Worm (Caenorhabditis elegans) whole organism, L1 larva: ENCODE data around the gene nhr-226.

ENCODE experiments used
- C16A3.4 ChIP-seq: fragments of 150-350 bp; optimal IDR thresholded peaks from 2 replicates; lab custom pipeline; 2014; ENCODE audit warnings: missing biosample characterization, missing genetic modification characterization
- C34B4.2 ChIP-seq: sonication (generic microtip); optimal IDR thresholded peaks from 2 replicates; lab custom pipeline; 2017; ENCODE audit warnings: mild to moderate bottlenecking, missing genetic modification characterization, missing compliant biosample characterization
- F16B12.6 ChIP-seq: fragments of 150-350 bp; optimal IDR thresholded peaks from 2 replicates; lab custom pipeline; 2014; ENCODE audit warnings: missing biosample characterization, missing genetic modification characterization
- alr-1 ChIP-seq: fragments of 200-800 bp; sonication (Bioruptor generic); optimal IDR thresholded peaks from 2 replicates; lab custom pipeline; 2018; ENCODE audit warnings: borderline replicate concordance, mild to moderate bottlenecking, missing genetic modification characterization, missing compliant biosample characterization
- ama-1 ChIP-seq: fragments of 150-350 bp; optimal IDR thresholded peaks from 2 replicates; lab custom pipeline; 2014
- blmp-1 ChIP-seq: fragments of 150-350 bp; optimal IDR thresholded peaks from 2 replicates; lab custom pipeline; 2014; ENCODE audit warnings: missing biosample characterization, missing genetic modification characterization
- ceh-82 ChIP-seq, 3 experiments: fragments of 150-350 bp in 1 of 3; sonication (generic microtip) in 2 of 3; optimal IDR thresholded peaks; 2 replicates each; lab custom pipeline; 2014 to 2017; ENCODE audit warnings: missing biosample characterization in 3 of 3, missing genetic modification characterization in 3 of 3
- ces-1 ChIP-seq: fragments of 150-350 bp; optimal IDR thresholded peaks from 2 replicates; lab custom pipeline; 2014; ENCODE audit warnings: missing biosample characterization, missing genetic modification reagents, missing genetic modification characterization
- dsc-1 ChIP-seq: sonication (generic microtip); optimal IDR thresholded peaks from 2 replicates; lab custom pipeline; 2016; ENCODE audit warnings: mild to moderate bottlenecking, missing genetic modification characterization, missing compliant biosample characterization
- efl-1 ChIP-seq, 4 experiments: fragments of 150-350 bp; optimal IDR thresholded peaks in 3 of 4; peaks in 1 of 4; 1 replicate in 1 of 4; 2 replicates in 3 of 4; lab custom pipeline; 2014; ENCODE audit warnings: missing biosample characterization in 2 of 4, missing genetic modification characterization in 2 of 4, missing genetic modification reagents in 2 of 4
- efl-3 ChIP-seq: fragments of 200-800 bp; sonication (Bioruptor generic); optimal IDR thresholded peaks from 2 replicates; lab custom pipeline; 2018; ENCODE audit warnings: mild to moderate bottlenecking, missing genetic modification characterization, missing compliant biosample characterization
- egl-27 ChIP-seq, 2 experiments: fragments of 150-350 bp in 1 of 2; sonication (generic microtip); optimal IDR thresholded peaks; 3 replicates each; lab custom pipeline; 2017 to 2018; ENCODE audit warnings: missing biosample characterization in 2 of 2, missing genetic modification characterization in 2 of 2, missing genetic modification reagents in 2 of 2
- elt-2 ChIP-seq: sonication (generic microtip); optimal IDR thresholded peaks from 2 replicates; lab custom pipeline; 2016; ENCODE audit warnings: missing genetic modification characterization, mild to moderate bottlenecking, inconsistent platforms, missing compliant biosample characterization, missing genetic modification reagents
- elt-3 ChIP-seq, 6 experiments: fragments of 150-350 bp in 1 of 6; sonication (generic microtip); optimal IDR thresholded peaks; 2 replicates each; lab custom pipeline; 2017 to 2018; ENCODE audit warnings: missing biosample characterization in 6 of 6, missing genetic modification characterization in 6 of 6, inconsistent platforms in 1 of 6
- fkh-10 ChIP-seq: sonication (generic microtip); optimal IDR thresholded peaks from 2 replicates; lab custom pipeline; 2017; ENCODE audit warnings: missing biosample characterization, missing genetic modification reagents, missing genetic modification characterization
- fkh-4 ChIP-seq: sonication (generic microtip); optimal IDR thresholded peaks from 2 replicates; lab custom pipeline; 2016; ENCODE audit warnings: missing compliant biosample characterization, missing genetic modification characterization, borderline replicate concordance
- fos-1 ChIP-seq: fragments of 150-350 bp; optimal IDR thresholded peaks from 2 replicates; lab custom pipeline; 2014; ENCODE audit warnings: missing biosample characterization, missing genetic modification characterization
- grh-1 ChIP-seq: fragments of 200-800 bp; sonication (Bioruptor generic); IDR thresholded peaks from 2 replicates; pipeline ENCODE4 v1.3.6; 2022; ENCODE audit warnings: missing genetic modification reagents, missing genetic modification characterization, missing compliant biosample characterization
- hlh-17 ChIP-seq: fragments of 200-800 bp; sonication (Bioruptor generic); optimal IDR thresholded peaks from 2 replicates; lab custom pipeline; 2018; ENCODE audit warnings: missing genetic modification characterization, mild to moderate bottlenecking, missing compliant biosample characterization, moderate library complexity, borderline replicate concordance
- hpl-2 ChIP-seq: fragments of 150-350 bp; optimal IDR thresholded peaks from 2 replicates; lab custom pipeline; 2014; ENCODE audit warnings: missing biosample characterization, missing genetic modification reagents, missing genetic modification characterization
- irx-1 ChIP-seq: sonication (generic microtip); optimal IDR thresholded peaks from 2 replicates; lab custom pipeline; 2016; ENCODE audit warnings: missing genetic modification characterization, missing compliant biosample characterization
- jun-1 ChIP-seq: fragments of 150-350 bp; optimal IDR thresholded peaks from 2 replicates; lab custom pipeline; 2014; ENCODE audit warnings: missing biosample characterization, missing genetic modification reagents, missing genetic modification characterization
- lin-13 ChIP-seq: fragments of 150-350 bp; optimal IDR thresholded peaks from 2 replicates; lab custom pipeline; 2014; ENCODE audit warnings: missing biosample characterization, missing genetic modification reagents, missing genetic modification characterization
- lin-14 ChIP-seq: fragments of 200-800 bp; sonication (Bioruptor generic); optimal IDR thresholded peaks from 2 replicates; lab custom pipeline; 2018; ENCODE audit warnings: mild to moderate bottlenecking, missing genetic modification characterization, moderate library complexity, missing compliant biosample characterization
- lin-15B ChIP-seq: fragments of 150-350 bp; sonication (generic microtip); optimal IDR thresholded peaks from 3 replicates; lab custom pipeline; 2014; ENCODE audit warnings: missing biosample characterization, missing genetic modification characterization
- lin-35 ChIP-seq, 2 experiments: fragments of 150-350 bp; optimal IDR thresholded peaks; 2 replicates each; lab custom pipeline; 2014; ENCODE audit warnings: missing biosample characterization in 2 of 2, missing genetic modification characterization in 2 of 2, missing genetic modification reagents in 2 of 2
- lin-39 ChIP-seq: fragments of 150-350 bp; optimal IDR thresholded peaks from 2 replicates; lab custom pipeline; 2014; ENCODE audit warnings: missing biosample characterization, missing genetic modification reagents, missing genetic modification characterization
- mab-9 ChIP-seq: fragments of 200-800 bp; sonication (Bioruptor generic); IDR thresholded peaks from 2 replicates; pipeline ENCODE4 v1.3.6; 2022; ENCODE audit warnings: missing genetic modification reagents, missing genetic modification characterization, missing compliant biosample characterization
- mdl-1 ChIP-seq, 2 experiments: fragments of 150-350 bp; optimal IDR thresholded peaks; 2 replicates each; lab custom pipeline; 2014 to 2017; ENCODE audit warnings: missing biosample characterization in 2 of 2, missing genetic modification characterization in 2 of 2, inconsistent platforms in 1 of 2
- mef-2 ChIP-seq: fragments of 150-350 bp; optimal IDR thresholded peaks from 2 replicates; lab custom pipeline; 2014; ENCODE audit warnings: missing biosample characterization, missing genetic modification characterization
- mep-1 ChIP-seq: fragments of 150-350 bp; optimal IDR thresholded peaks from 2 replicates; lab custom pipeline; 2014; ENCODE audit warnings: missing biosample characterization, missing genetic modification characterization
- nhr-11 ChIP-seq: fragments of 150-350 bp; optimal IDR thresholded peaks from 2 replicates; lab custom pipeline; 2014; ENCODE audit warnings: missing biosample characterization, missing genetic modification characterization
- nhr-12 ChIP-seq: sonication (generic microtip); optimal IDR thresholded peaks from 2 replicates; lab custom pipeline; 2017; ENCODE audit warnings: missing biosample characterization, missing genetic modification characterization
- nhr-19 ChIP-seq: fragments of 200-800 bp; sonication (Bioruptor generic); conservative IDR thresholded peaks from 2 replicates; pipeline ENCODE4 v1.3.6; 2022; ENCODE audit warnings: missing genetic modification characterization, missing compliant biosample characterization
- nhr-20 ChIP-seq: sonication (generic microtip); optimal IDR thresholded peaks from 2 replicates; lab custom pipeline; 2016; ENCODE audit warnings: mild to moderate bottlenecking, missing genetic modification characterization, missing compliant biosample characterization
- nhr-237 ChIP-seq: fragments of 150-350 bp; optimal IDR thresholded peaks from 2 replicates; lab custom pipeline; 2014; ENCODE audit warnings: missing biosample characterization, missing genetic modification characterization
- nhr-28 ChIP-seq: fragments of 150-350 bp; optimal IDR thresholded peaks from 2 replicates; lab custom pipeline; 2014; ENCODE audit warnings: missing biosample characterization, missing genetic modification characterization
- nhr-71 ChIP-seq: sonication (generic microtip); optimal IDR thresholded peaks from 2 replicates; lab custom pipeline; 2016; ENCODE audit warnings: mild to moderate bottlenecking, missing genetic modification characterization, moderate library complexity, missing compliant biosample characterization
- nhr-77 ChIP-seq: fragments of 150-350 bp; optimal IDR thresholded peaks from 2 replicates; lab custom pipeline; 2014; ENCODE audit warnings: missing biosample characterization, missing genetic modification characterization
- nhr-84 ChIP-seq: sonication (generic microtip); optimal IDR thresholded peaks from 2 replicates; lab custom pipeline; 2017; ENCODE audit warnings: missing biosample characterization, missing genetic modification characterization
- nhr-85 ChIP-seq: sonication (generic microtip); peaks from one replicate; lab custom pipeline; 2016; ENCODE audit warnings: missing genetic modification characterization, inconsistent platforms, missing compliant biosample characterization
- pqm-1 ChIP-seq: sonication (generic microtip); optimal IDR thresholded peaks from 3 replicates; lab custom pipeline; 2017; ENCODE audit warnings: missing biosample characterization, missing genetic modification characterization
- skn-1 ChIP-seq: fragments of 150-350 bp; optimal IDR thresholded peaks from 2 replicates; lab custom pipeline; 2014; ENCODE audit warnings: missing biosample characterization, missing genetic modification characterization
- sptf-1 ChIP-seq: fragments of 150-350 bp; optimal IDR thresholded peaks from 2 replicates; lab custom pipeline; 2014; ENCODE audit warnings: missing biosample characterization, missing genetic modification characterization
- sup-37 ChIP-seq: fragments of 200-800 bp; sonication (Bioruptor generic); optimal IDR thresholded peaks from 2 replicates; lab custom pipeline; 2018; ENCODE audit warnings: mild to moderate bottlenecking, missing genetic modification characterization, missing compliant biosample characterization
- swsn-7 ChIP-seq: sonication (generic microtip); optimal IDR thresholded peaks from 2 replicates; lab custom pipeline; 2016; ENCODE audit warnings: missing genetic modification characterization, missing compliant biosample characterization
- tbx-2 ChIP-seq: sonication (generic microtip); optimal IDR thresholded peaks from 2 replicates; lab custom pipeline; 2016; ENCODE audit warnings: missing genetic modification characterization, missing compliant biosample characterization
- tlp-1 ChIP-seq: fragments of 150-350 bp; optimal IDR thresholded peaks from 2 replicates; lab custom pipeline; 2014; ENCODE audit warnings: missing biosample characterization, missing genetic modification characterization
- unc-30 ChIP-seq: sonication (generic microtip); optimal IDR thresholded peaks from 2 replicates; lab custom pipeline; 2017; ENCODE audit warnings: missing biosample characterization, missing genetic modification characterization
- unc-98 ChIP-seq: fragments of 200-800 bp; sonication (Bioruptor generic); IDR thresholded peaks from 2 replicates; pipeline ENCODE4 v1.3.6; 2022; ENCODE audit warnings: missing genetic modification characterization, missing compliant biosample characterization
- xbp-1 ChIP-seq: sonication (generic microtip); optimal IDR thresholded peaks from 2 replicates; lab custom pipeline; 2016; ENCODE audit warnings: missing genetic modification characterization, missing compliant biosample characterization
- zag-1 ChIP-seq: fragments of 150-350 bp; optimal IDR thresholded peaks from 2 replicates; lab custom pipeline; 2014; ENCODE audit warnings: missing biosample characterization, missing genetic modification characterization
- zip-4 ChIP-seq: fragments of 200-800 bp; sonication (Bioruptor generic); optimal IDR thresholded peaks from 2 replicates; lab custom pipeline; 2018; ENCODE audit warnings: mild to moderate bottlenecking, missing genetic modification characterization, moderate library complexity, missing compliant biosample characterization
- ztf-11 ChIP-seq, 2 experiments: sonication (generic microtip); optimal IDR thresholded peaks; 2 replicates each; lab custom pipeline; 2016 to 2017; ENCODE audit warnings: missing genetic modification characterization in 2 of 2, missing biosample characterization in 1 of 2, missing compliant biosample characterization in 1 of 2

Gene nhr-226

ce11 chrV:2281499-2281898 lies 13.2 kb upstream of the nhr-226 start, which contains the start of gene nhr-228 (continued):
- TF ChIP-seq zip-4 (GFP tag; lab: Kevin White, UChicago): no peak
- no peak for TF ChIP-seq nhr-85 (tag; lab: Kevin White, UChicago)
- TF ChIP-seq elt-3 (tag; optimal IDR thresholded peaks at IDR 0.05; lab: Kevin White, UChicago): peak in 1 of 6 experiments; percentile 47
- TF ChIP-seq hpl-2 (GFP tag; lab: Kevin White, UChicago): no peak
- no peak for TF ChIP-seq fkh-4 (tag; lab: Kevin White, UChicago)
- TF ChIP-seq efl-1 (optimal IDR thresholded peaks at IDR 0.05; lab: Kevin White, UChicago): peak; percentile 60 to 63
- peak; percentile 20 to 88 for TF ChIP-seq efl-1 (GFP tag; optimal IDR thresholded peaks at IDR 0.05 in 1 of 2; lab: Kevin White, UChicago)
- TF ChIP-seq elt-2 (tag; lab: Kevin White, UChicago): no peak
- TF ChIP-seq nhr-28 (tag; lab: Kevin White, UChicago): no peak
- no peak for TF ChIP-seq ama-1
- peak; percentile 79 for TF ChIP-seq blmp-1 (tag; lab: Kevin White, UChicago)
- TF ChIP-seq nhr-237 (tag; lab: Kevin White, UChicago): no peak
- no peak for TF ChIP-seq tlp-1 (tag; lab: Kevin White, UChicago)
- no peak for TF ChIP-seq nhr-19 (GFP tag; lab: Robert Waterston, UW)
- no peak for TF ChIP-seq lin-15B (tag; lab: Kevin White, UChicago)
- TF ChIP-seq irx-1 (tag; lab: Kevin White, UChicago): peak; percentile 30
- no peak for TF ChIP-seq pqm-1 (tag; lab: Kevin White, UChicago)
- TF ChIP-seq grh-1 (GFP tag; lab: Robert Waterston, UW): no peak
- no peak for TF ChIP-seq zag-1 (tag; lab: Kevin White, UChicago)
- TF ChIP-seq lin-39 (tag; lab: Kevin White, UChicago): no peak
- no peak for TF ChIP-seq dsc-1 (tag; lab: Kevin White, UChicago)
- no peak for TF ChIP-seq mef-2
- no peak for TF ChIP-seq hlh-17
- TF ChIP-seq ceh-82 (tag; optimal IDR thresholded peaks at IDR 0.05; lab: Kevin White, UChicago): peak in 1 of 3 experiments; percentile 50
- peak; percentile 67 for TF ChIP-seq nhr-20 (tag; lab: Kevin White, UChicago)
- TF ChIP-seq F16B12.6 (tag; lab: Kevin White, UChicago): no peak
- TF ChIP-seq sptf-1 (tag; lab: Kevin White, UChicago): no peak
- TF ChIP-seq mab-9 (GFP tag; lab: Robert Waterston, UW): no peak
- peak; percentile 96 for TF ChIP-seq lin-14
- peak in 1 of 2 experiments; percentile 7 for TF ChIP-seq mdl-1 (tag; optimal IDR thresholded peaks at IDR 0.05; lab: Kevin White, UChicago)
- no peak for TF ChIP-seq lin-13
- TF ChIP-seq mep-1 (tag; lab: Kevin White, UChicago): peak; percentile 64
- no peak for TF ChIP-seq fkh-10 (GFP tag; lab: Kevin White, UChicago)
- TF ChIP-seq fos-1 (tag; lab: Kevin White, UChicago): no peak
- TF ChIP-seq egl-27 (tag; optimal IDR thresholded peaks at IDR 0.05; lab: Kevin White, UChicago): no peak
- TF ChIP-seq jun-1 (tag; lab: Kevin White, UChicago): no peak
- TF ChIP-seq nhr-84: no peak
- peak; percentile 89 for TF ChIP-seq skn-1 (tag; lab: Kevin White, UChicago)
- TF ChIP-seq lin-35 (GFP tag; optimal IDR thresholded peaks at IDR 0.05; lab: Kevin White, UChicago): peak; percentile 38 to 56
- peak; percentile 23 for TF ChIP-seq swsn-7 (tag; lab: Kevin White, UChicago)
- no peak for TF ChIP-seq nhr-11
- peak; percentile 63 for TF ChIP-seq nhr-71 (tag; lab: Kevin White, UChicago)
- no peak for TF ChIP-seq sup-37 (GFP tag; lab: Kevin White, UChicago)
- no peak for TF ChIP-seq unc-98 (GFP tag; lab: Robert Waterston, UW)
- no peak for TF ChIP-seq efl-3 (GFP tag; lab: Kevin White, UChicago)
- TF ChIP-seq nhr-77 (tag; lab: Kevin White, UChicago): no peak
- no peak for TF ChIP-seq C34B4.2
- no peak for TF ChIP-seq ztf-11 (tag; optimal IDR thresholded peaks at IDR 0.05; lab: Kevin White, UChicago)
- no peak for TF ChIP-seq ces-1
- no peak for TF ChIP-seq nhr-12 (tag; lab: Kevin White, UChicago)
- TF ChIP-seq unc-30 (tag; lab: Kevin White, UChicago): no peak
- TF ChIP-seq xbp-1 (tag; lab: Kevin White, UChicago): peak; percentile 1
- TF ChIP-seq tbx-2 (tag; lab: Kevin White, UChicago): peak; percentile 30
- TF ChIP-seq C16A3.4 (tag; lab: Kevin White, UChicago): peak; percentile 45
- TF ChIP-seq alr-1 (tag; lab: Kevin White, UChicago): no peak
